Worm (Caenorhabditis elegans) whole organism, L4 larva: ENCODE data around the gene T10F2.2.
"Not testable (repeated sequence)": the region's sequence is repeated elsewhere in the genome, so short reads cannot be mapped to it uniquely, and the experiment has no call there.

ENCODE experiments used
- F10B5.3 ChIP-seq: sonication (generic microtip); optimal IDR thresholded peaks from 2 replicates; lab custom pipeline; 2016; ENCODE audit warnings: mild to moderate bottlenecking, missing genetic modification characterization, missing compliant biosample characterization
- F37D6.2 ChIP-seq: sonication (generic microtip); optimal IDR thresholded peaks from 2 replicates; lab custom pipeline; 2016; ENCODE audit warnings: mild to moderate bottlenecking, missing genetic modification characterization, missing compliant biosample characterization
- T26A8.4 ChIP-seq: fragments of 200-800 bp; sonication (Bioruptor generic); IDR thresholded peaks from 2 replicates; pipeline ENCODE4 v1.3.6; 2022; ENCODE audit warnings: missing genetic modification characterization, missing compliant biosample characterization
- ZK337.2 ChIP-seq: fragments of 200-800 bp; sonication (Bioruptor generic); IDR thresholded peaks from 2 replicates; pipeline ENCODE4 v1.3.6; 2022; ENCODE audit warnings: missing genetic modification reagents, missing genetic modification characterization, missing compliant biosample characterization
- ama-1 ChIP-seq: fragments of 150-350 bp; optimal IDR thresholded peaks from 2 replicates; lab custom pipeline; 2014; ENCODE audit warnings: inconsistent platforms, mixed read lengths
- arid-1 ChIP-seq: fragments of 200-800 bp; sonication (Bioruptor generic); conservative IDR thresholded peaks from 2 replicates; pipeline ENCODE4 v1.3.6; 2022; ENCODE audit warnings: missing genetic modification reagents, missing genetic modification characterization, missing compliant biosample characterization
- attf-4 ChIP-seq: sonication (generic microtip); optimal IDR thresholded peaks from 3 replicates; lab custom pipeline; 2017; ENCODE audit warnings: missing biosample characterization, missing genetic modification characterization
- ceh-20 ChIP-seq: fragments of 200-800 bp; sonication (Bioruptor generic); IDR thresholded peaks from 2 replicates; pipeline ENCODE4 v1.3.6; 2022; ENCODE audit warnings: missing genetic modification reagents, missing genetic modification characterization, missing compliant biosample characterization
- ceh-28 ChIP-seq: fragments of 150-350 bp; optimal IDR thresholded peaks from 2 replicates; lab custom pipeline; 2014; ENCODE audit warnings: missing biosample characterization, missing genetic modification reagents, missing genetic modification characterization
- ceh-44 ChIP-seq: fragments of 200-800 bp; sonication (Bioruptor generic); IDR thresholded peaks from 2 replicates; pipeline ENCODE4 v1.3.6; 2022; ENCODE audit warnings: missing genetic modification reagents, missing genetic modification characterization, missing compliant biosample characterization
- ctbp-1 ChIP-seq: fragments of 200-800 bp; sonication (Bioruptor generic); IDR thresholded peaks from 2 replicates; pipeline ENCODE4 v1.3.6; 2022; ENCODE audit warnings: missing genetic modification reagents, missing genetic modification characterization, missing compliant biosample characterization
- daf-16 ChIP-seq, 3 experiments: sonication (generic microtip); optimal IDR thresholded peaks; 2 replicates each; lab custom pipeline; 2016 to 2017; ENCODE audit warnings: missing genetic modification characterization in 3 of 3, missing genetic modification reagents in 3 of 3, mild to moderate bottlenecking in 2 of 3, missing compliant biosample characterization in 2 of 3, missing biosample characterization in 1 of 3, moderate library complexity in 1 of 3
- dmd-6 ChIP-seq: fragments of 200-800 bp; sonication (Bioruptor generic); IDR thresholded peaks from 2 replicates; pipeline ENCODE4 v1.3.6; 2022; ENCODE audit warnings: missing genetic modification reagents, missing genetic modification characterization, missing compliant biosample characterization
- duxl-1 ChIP-seq: sonication (generic microtip); optimal IDR thresholded peaks from 2 replicates; lab custom pipeline; 2016; ENCODE audit warnings: mild to moderate bottlenecking, missing genetic modification characterization, moderate library complexity, missing compliant biosample characterization; ENCODE audit not compliant: poor library complexity
- dve-1 ChIP-seq: sonication (generic microtip); optimal IDR thresholded peaks from 2 replicates; lab custom pipeline; 2017; ENCODE audit warnings: antibody characterized with exemption, mild to moderate bottlenecking, missing genetic modification characterization, missing compliant biosample characterization; ENCODE audit not compliant: insufficient read depth
- egl-27 ChIP-seq: sonication (generic microtip); optimal IDR thresholded peaks from 3 replicates; lab custom pipeline; 2017; ENCODE audit warnings: missing biosample characterization, missing genetic modification reagents, missing genetic modification characterization
- gei-8 ChIP-seq: fragments of 200-800 bp; sonication (Bioruptor generic); optimal IDR thresholded peaks from 2 replicates; lab custom pipeline; 2018; ENCODE audit warnings: mild to moderate bottlenecking, missing genetic modification characterization, missing compliant biosample characterization
- hlh-11 ChIP-seq: fragments of 200-800 bp; sonication (Bioruptor generic); optimal IDR thresholded peaks from 2 replicates; lab custom pipeline; 2018; ENCODE audit warnings: mild to moderate bottlenecking, missing genetic modification characterization, missing compliant biosample characterization
- hlh-30 ChIP-seq: sonication (generic microtip); optimal IDR thresholded peaks from 2 replicates; lab custom pipeline; 2017; ENCODE audit warnings: antibody characterized with exemption, mild to moderate bottlenecking, missing genetic modification characterization, missing compliant biosample characterization; ENCODE audit not compliant: insufficient read depth
- lin-38 ChIP-seq: fragments of 200-800 bp; sonication (Bioruptor generic); IDR thresholded peaks from 2 replicates; pipeline ENCODE4 v1.3.6; 2022; ENCODE audit warnings: missing genetic modification reagents, missing genetic modification characterization, missing compliant biosample characterization
- lsy-2 ChIP-seq, 2 experiments: fragments of 150-350 bp in 1 of 2; sonication (generic microtip) in 1 of 2; optimal IDR thresholded peaks; 2 replicates each; lab custom pipeline; 2014 to 2017; ENCODE audit warnings: missing biosample characterization in 2 of 2, missing genetic modification characterization in 2 of 2
- mdl-1 ChIP-seq, 2 experiments: fragments of 150-350 bp in 1 of 2; sonication (generic microtip) in 1 of 2; optimal IDR thresholded peaks; 2 replicates each; lab custom pipeline; 2014 to 2017; ENCODE audit warnings: missing biosample characterization in 2 of 2, missing genetic modification characterization in 2 of 2
- mdt-29 ChIP-seq: fragments of 200-800 bp; sonication (Bioruptor generic); IDR thresholded peaks from 2 replicates; pipeline ENCODE4 v1.3.6; 2022; ENCODE audit warnings: missing genetic modification reagents, missing genetic modification characterization, missing compliant biosample characterization
- mep-1 ChIP-seq: fragments of 150-350 bp; sonication (generic microtip); optimal IDR thresholded peaks from 3 replicates; lab custom pipeline; 2014; ENCODE audit warnings: missing biosample characterization, missing genetic modification characterization
- mxl-3 ChIP-seq: fragments of 200-800 bp; sonication (Bioruptor generic); optimal IDR thresholded peaks from 2 replicates; lab custom pipeline; 2018; ENCODE audit warnings: mild to moderate bottlenecking, missing genetic modification characterization, missing compliant biosample characterization
- nhr-11 ChIP-seq: fragments of 150-350 bp; optimal IDR thresholded peaks from 2 replicates; lab custom pipeline; 2014; ENCODE audit warnings: missing biosample characterization, missing genetic modification characterization
- nhr-111 ChIP-seq: fragments of 200-800 bp; sonication (Bioruptor generic); optimal IDR thresholded peaks from 2 replicates; lab custom pipeline; 2018; ENCODE audit warnings: mild to moderate bottlenecking, missing genetic modification characterization, missing compliant biosample characterization
- nhr-25 ChIP-seq: sonication (generic microtip); optimal IDR thresholded peaks from 2 replicates; lab custom pipeline; 2017; ENCODE audit warnings: missing genetic modification characterization, mild to moderate bottlenecking, missing compliant biosample characterization, antibody characterized with exemption, moderate library complexity, borderline replicate concordance; ENCODE audit not compliant: insufficient read depth
- nhr-41 ChIP-seq: fragments of 200-800 bp; sonication (Bioruptor generic); IDR thresholded peaks from 2 replicates; pipeline ENCODE4 v1.3.6; 2022; ENCODE audit warnings: missing genetic modification reagents, missing genetic modification characterization, missing compliant biosample characterization
- nhr-42 ChIP-seq: fragments of 200-800 bp; sonication (Bioruptor generic); IDR thresholded peaks from 2 replicates; pipeline ENCODE4 v1.3.6; 2022; ENCODE audit warnings: missing genetic modification characterization, missing compliant biosample characterization
- pha-4 ChIP-seq, 2 experiments: fragments of 150-350 bp in 1 of 2; fragments of 200-800 bp in 1 of 2; sonication (Bioruptor generic) in 1 of 2; IDR thresholded peaks in 1 of 2; optimal IDR thresholded peaks in 1 of 2; 2 replicates each; pipeline versions ENCODE4 v1.3.6 to Lab custom; 2014 to 2022; ENCODE audit warnings: missing genetic modification characterization in 2 of 2, missing genetic modification reagents in 2 of 2, missing biosample characterization in 1 of 2, missing compliant biosample characterization in 1 of 2
- pqm-1 ChIP-seq: sonication (generic microtip); optimal IDR thresholded peaks from 2 replicates; lab custom pipeline; 2017; ENCODE audit warnings: missing biosample characterization, missing genetic modification characterization
- saeg-2 ChIP-seq: fragments of 200-800 bp; sonication (Bioruptor generic); IDR thresholded peaks from 2 replicates; pipeline ENCODE4 v1.3.6; 2022; ENCODE audit warnings: missing genetic modification reagents, missing genetic modification characterization, missing compliant biosample characterization
- spr-3 ChIP-seq: fragments of 200-800 bp; sonication (Bioruptor generic); optimal IDR thresholded peaks from 2 replicates; lab custom pipeline; 2018; ENCODE audit warnings: mild to moderate bottlenecking, missing genetic modification characterization, missing compliant biosample characterization
- vab-7 ChIP-seq: fragments of 200-800 bp; sonication (Bioruptor generic); IDR thresholded peaks from 2 replicates; pipeline ENCODE4 v1.3.6; 2022; ENCODE audit warnings: missing genetic modification reagents, missing genetic modification characterization, missing compliant biosample characterization
- zip-2 ChIP-seq: fragments of 150-350 bp; optimal IDR thresholded peaks from 2 replicates; lab custom pipeline; 2014; ENCODE audit warnings: missing biosample characterization, missing genetic modification characterization

Gene T10F2.2

ce11 chrIII:5211137-5211648 is 46.1 kb upstream of the T10F2.2 start (continued):
- TF ChIP-seq ceh-44 (GFP tag; lab: Robert Waterston, UW) (peak; percentile 6; the same call in 1 of the 2 replicates), pha-4 (GFP tag; IDR thresholded peaks at IDR 0.05; lab: Robert Waterston, UW) (peak; percentile 82), mdt-29 (GFP tag; lab: Robert Waterston, UW) (peak; percentile 76), ceh-20 (GFP tag; lab: Robert Waterston, UW) (peak; percentile 78; the same call in 1 of the 2 replicates), F37D6.2 (tag; lab: Kevin White, UChicago) (peak; percentile 57), F10B5.3 (peak; percentile 67), dve-1 (tag; lab: Kevin White, UChicago) (peak; percentile 70), nhr-111 (GFP tag; lab: Kevin White, UChicago) (peak; percentile 35), hlh-30 (tag; lab: Kevin White, UChicago) (peak; percentile 56), mep-1 (tag; lab: Kevin White, UChicago) (peak; percentile 76), mdl-1 (tag; optimal IDR thresholded peaks at IDR 0.05; lab: Kevin White, UChicago) (peak in 1 of 2 experiments; percentile 40), saeg-2 (GFP tag; lab: Robert Waterston, UW) (0 out of 2 replicates have a peak, but pooled peaks have one; percentile 59), ctbp-1 (peak; percentile 84), vab-7 (GFP tag; lab: Robert Waterston, UW) (peak; percentile 75), nhr-41 (GFP tag; lab: Robert Waterston, UW) (peak; percentile 71), zip-2 (tag; lab: Kevin White, UChicago) (peak; percentile 52), gei-8 (GFP tag; lab: Kevin White, UChicago) (peak; percentile 37), spr-3 (GFP tag; lab: Kevin White, UChicago) (peak; percentile 76), mxl-3 (peak; percentile 86)
- not testable (repeated sequence) for TF ChIP-seq pha-4 (tag; optimal IDR thresholded peaks at IDR 0.05; lab: Kevin White, UChicago)

DNA sequence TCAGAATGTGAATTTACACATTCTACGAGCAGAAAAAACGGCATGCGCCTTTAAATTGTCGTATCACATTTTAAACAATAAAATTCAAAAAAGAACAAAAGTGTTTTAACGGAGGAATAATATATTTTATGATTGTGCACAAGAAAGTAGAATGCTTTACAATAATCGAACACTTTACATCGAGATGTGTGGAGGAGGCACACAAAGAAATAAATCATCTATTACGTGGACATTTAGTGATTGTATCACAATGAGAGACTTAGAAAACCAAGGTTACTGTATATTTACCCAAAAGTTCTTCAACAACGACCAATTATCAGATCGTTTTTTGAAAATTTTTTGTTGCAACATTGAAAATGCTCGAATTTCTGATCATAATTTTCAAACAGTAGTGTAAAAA is 45.2 kb upstream of the T10F2.2 start:
- TF ChIP-seq mdl-1 (tag; optimal IDR thresholded peaks at IDR 0.05; lab: Kevin White, UChicago) (no peak), gei-8 (GFP tag; lab: Kevin White, UChicago) (no peak), egl-27 (tag; lab: Kevin White, UChicago) (no peak), ceh-28 (tag; lab: Kevin White, UChicago) (no peak), lsy-2 (tag; optimal IDR thresholded peaks at IDR 0.05; lab: Kevin White, UChicago) (peak in 1 of 2 experiments; percentile 14), nhr-25 (tag; lab: Kevin White, UChicago) (no peak), nhr-42 (no peak)

DNA sequence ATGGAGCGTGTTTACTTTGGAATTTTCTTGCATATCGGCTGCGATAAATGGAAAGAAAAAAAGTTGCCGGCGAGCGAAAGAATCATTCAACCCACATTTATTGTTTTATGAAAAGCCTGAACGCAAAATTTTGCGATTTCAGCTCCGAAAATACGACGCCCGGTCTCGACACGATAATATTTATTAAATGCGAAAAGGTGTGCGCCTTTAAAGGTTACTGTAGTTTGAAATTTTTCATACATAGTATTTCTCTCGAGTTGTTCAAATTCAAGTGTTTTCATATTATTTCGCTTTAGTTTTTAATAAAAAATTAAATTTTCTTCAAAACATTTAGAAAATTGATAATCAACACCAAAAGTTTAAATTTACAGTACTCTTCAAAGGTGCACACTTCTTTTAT is 43.9 kb upstream of the T10F2.2 start, which contains the start of gene syx-16:
syx-16 (minus strand) TSS at position 118 of the 400 bp plus-strand sequence.
- TF ChIP-seq F10B5.3 (no peak), nhr-11 (tag; lab: Kevin White, UChicago) (no peak), T26A8.4 (GFP tag; lab: Robert Waterston, UW) (no peak), ama-1 (no peak), pqm-1 (tag; lab: Kevin White, UChicago) (no peak), daf-16 (GFP tag; optimal IDR thresholded peaks at IDR 0.05; lab: Kevin White, UChicago) (no peak), daf-16 (tag; optimal IDR thresholded peaks at IDR 0.05; lab: Kevin White, UChicago) (no peak), duxl-1 (tag; lab: Kevin White, UChicago) (no peak), ZK337.2 (GFP tag; lab: Robert Waterston, UW) (no peak), mdl-1 (tag; optimal IDR thresholded peaks at IDR 0.05; lab: Kevin White, UChicago) (no peak), mdt-29 (GFP tag; lab: Robert Waterston, UW) (no peak), lin-38 (no peak), dmd-6 (GFP tag; lab: Robert Waterston, UW) (no peak), vab-7 (GFP tag; lab: Robert Waterston, UW) (no peak), attf-4 (tag; lab: Kevin White, UChicago) (no peak), arid-1 (no peak), hlh-11 (tag; lab: Kevin White, UChicago) (no peak)
- TF ChIP-seq, all 104 proteins: peak for 0
